Worm (Caenorhabditis elegans) whole organism, late embryonic: ENCODE measurements around the gene F11G11.13.
A peak's percentile ranks its signal among the peaks of the same experiment; 100 is the strongest.

ENCODE experiments used
- C08G9.2 ChIP-seq: sonication (generic microtip); optimal IDR thresholded peaks from 2 replicates; lab custom pipeline; 2016; ENCODE audit warnings: mild to moderate bottlenecking, missing genetic modification characterization, moderate library complexity, missing compliant biosample characterization
- F13H6.1 ChIP-seq: sonication (generic microtip); optimal IDR thresholded peaks from 2 replicates; lab custom pipeline; 2016; ENCODE audit warnings: missing genetic modification characterization, missing compliant biosample characterization
- K02D7.2 ChIP-seq: sonication (generic microtip); optimal IDR thresholded peaks from 2 replicates; lab custom pipeline; 2017; ENCODE audit warnings: mild to moderate bottlenecking, missing genetic modification characterization, missing compliant biosample characterization
- K09A11.1 ChIP-seq: sonication (generic microtip); optimal IDR thresholded peaks from 2 replicates; lab custom pipeline; 2017; ENCODE audit warnings: antibody characterized with exemption, mild to moderate bottlenecking, missing genetic modification characterization, missing compliant biosample characterization; ENCODE audit not compliant: insufficient read depth
- T23F11.4 ChIP-seq: fragments of 200-800 bp; sonication (Bioruptor generic); optimal IDR thresholded peaks from 2 replicates; lab custom pipeline; 2018; ENCODE audit warnings: mild to moderate bottlenecking, missing genetic modification characterization, missing compliant biosample characterization
- Y22D7AL.16 ChIP-seq: sonication (generic microtip); optimal IDR thresholded peaks from 2 replicates; lab custom pipeline; 2016; ENCODE audit warnings: missing genetic modification characterization, missing compliant biosample characterization
- ceh-14 ChIP-seq: sonication (generic microtip); optimal IDR thresholded peaks from 2 replicates; lab custom pipeline; 2016; ENCODE audit warnings: missing genotype, missing genetic modification characterization, missing compliant biosample characterization
- ceh-18 ChIP-seq: sonication (generic microtip); optimal IDR thresholded peaks from 2 replicates; lab custom pipeline; 2016; ENCODE audit warnings: missing genetic modification characterization, missing compliant biosample characterization
- ceh-19 ChIP-seq: fragments of 200-800 bp; sonication (Bioruptor generic); optimal IDR thresholded peaks from 2 replicates; lab custom pipeline; 2018; ENCODE audit warnings: mild to moderate bottlenecking, missing genetic modification characterization, missing compliant biosample characterization
- ceh-2 ChIP-seq: sonication (generic microtip); optimal IDR thresholded peaks from 2 replicates; lab custom pipeline; 2016; ENCODE audit warnings: missing genotype, missing genetic modification characterization, missing compliant biosample characterization
- ceh-22 ChIP-seq: sonication (generic microtip); optimal IDR thresholded peaks from 2 replicates; lab custom pipeline; 2017; ENCODE audit warnings: missing biosample characterization, missing genetic modification characterization
- ceh-24 ChIP-seq: sonication (generic microtip); optimal IDR thresholded peaks from 2 replicates; lab custom pipeline; 2016; ENCODE audit warnings: mild to moderate bottlenecking, missing genetic modification characterization, missing compliant biosample characterization
- ceh-30 ChIP-seq: fragments of 150-350 bp; optimal IDR thresholded peaks from 2 replicates; lab custom pipeline; 2014; ENCODE audit warnings: missing biosample characterization, missing genetic modification characterization
- ceh-31 ChIP-seq: sonication (generic microtip); optimal IDR thresholded peaks from 2 replicates; lab custom pipeline; 2016; ENCODE audit warnings: missing genetic modification characterization, missing compliant biosample characterization
- ceh-6 ChIP-seq: fragments of 200-800 bp; sonication (Bioruptor generic); optimal IDR thresholded peaks from 2 replicates; lab custom pipeline; 2018; ENCODE audit warnings: mild to moderate bottlenecking, missing genetic modification characterization, missing compliant biosample characterization
- che-1 ChIP-seq: sonication (generic microtip); optimal IDR thresholded peaks from 2 replicates; lab custom pipeline; 2016; ENCODE audit warnings: mild to moderate bottlenecking, missing genetic modification characterization, missing compliant biosample characterization
- dve-1 ChIP-seq: sonication (generic microtip); optimal IDR thresholded peaks from 2 replicates; lab custom pipeline; 2017; ENCODE audit warnings: antibody characterized with exemption, mild to moderate bottlenecking, missing genetic modification characterization, missing compliant biosample characterization
- elt-2 ChIP-seq: sonication (generic microtip); optimal IDR thresholded peaks from 2 replicates; lab custom pipeline; 2016; ENCODE audit warnings: missing genetic modification reagents, missing genetic modification characterization, missing compliant biosample characterization
- elt-4 ChIP-seq: sonication (generic microtip); optimal IDR thresholded peaks from 2 replicates; lab custom pipeline; 2016; ENCODE audit warnings: missing genetic modification characterization, missing compliant biosample characterization
- ets-4 ChIP-seq: sonication (generic microtip); optimal IDR thresholded peaks from 2 replicates; lab custom pipeline; 2016; ENCODE audit warnings: missing genetic modification characterization, missing compliant biosample characterization
- eyg-1 ChIP-seq: sonication (generic microtip); optimal IDR thresholded peaks from 2 replicates; lab custom pipeline; 2016; ENCODE audit warnings: missing genotype, missing genetic modification characterization, missing compliant biosample characterization
- fkh-10 ChIP-seq: fragments of 150-350 bp; optimal IDR thresholded peaks from 2 replicates; lab custom pipeline; 2014; ENCODE audit warnings: missing biosample characterization, missing genetic modification reagents, missing genetic modification characterization
- gmeb-2 ChIP-seq: sonication (generic microtip); optimal IDR thresholded peaks from 2 replicates; lab custom pipeline; 2016; ENCODE audit warnings: missing genetic modification characterization, inconsistent platforms, missing compliant biosample characterization
- hlh-13 ChIP-seq: fragments of 200-800 bp; sonication (Bioruptor generic); optimal IDR thresholded peaks from 2 replicates; lab custom pipeline; 2018; ENCODE audit warnings: mild to moderate bottlenecking, missing genetic modification characterization, missing compliant biosample characterization
- hlh-15 ChIP-seq: sonication (generic microtip); optimal IDR thresholded peaks from 2 replicates; lab custom pipeline; 2016; ENCODE audit warnings: missing genetic modification characterization, missing compliant biosample characterization
- hlh-30 ChIP-seq: sonication (generic microtip); optimal IDR thresholded peaks from 2 replicates; lab custom pipeline; 2017; ENCODE audit warnings: antibody characterized with exemption, missing genetic modification characterization, missing compliant biosample characterization; ENCODE audit not compliant: insufficient read depth
- hlh-6 ChIP-seq: sonication (generic microtip); optimal IDR thresholded peaks from 2 replicates; lab custom pipeline; 2016; ENCODE audit warnings: missing genotype, missing genetic modification characterization, missing compliant biosample characterization
- hlh-8 ChIP-seq: sonication (generic microtip); optimal IDR thresholded peaks from 2 replicates; lab custom pipeline; 2016; ENCODE audit warnings: missing genotype, missing genetic modification characterization, missing compliant biosample characterization
- lim-6 ChIP-seq: sonication (generic microtip); optimal IDR thresholded peaks from 2 replicates; lab custom pipeline; 2016; ENCODE audit warnings: missing genetic modification characterization, missing compliant biosample characterization
- mec-3 ChIP-seq: sonication (generic microtip); optimal IDR thresholded peaks from 2 replicates; lab custom pipeline; 2016; ENCODE audit warnings: borderline replicate concordance, missing genetic modification characterization, missing compliant biosample characterization
- pag-3 ChIP-seq: sonication (generic microtip); optimal IDR thresholded peaks from 2 replicates; lab custom pipeline; 2016; ENCODE audit warnings: missing compliant biosample characterization, missing genetic modification characterization, borderline replicate concordance
- pax-1 ChIP-seq: fragments of 150-350 bp; optimal IDR thresholded peaks from 2 replicates; lab custom pipeline; 2014; ENCODE audit warnings: missing biosample characterization, missing genetic modification characterization
- pha-2 ChIP-seq: sonication (generic microtip); optimal IDR thresholded peaks from 2 replicates; lab custom pipeline; 2017; ENCODE audit warnings: mild to moderate bottlenecking, missing genetic modification characterization, missing compliant biosample characterization
- pha-4 ChIP-seq: fragments of 150-350 bp; optimal IDR thresholded peaks from 2 replicates; lab custom pipeline; 2018; ENCODE audit warnings: missing biosample characterization, missing genetic modification reagents, missing genetic modification characterization
- pqm-1 ChIP-seq: sonication (generic microtip); optimal IDR thresholded peaks from 2 replicates; lab custom pipeline; 2016; ENCODE audit warnings: missing genetic modification characterization, missing compliant biosample characterization
- ref-2 ChIP-seq: sonication (generic microtip); optimal IDR thresholded peaks from 2 replicates; lab custom pipeline; 2016; ENCODE audit warnings: missing genetic modification characterization, missing compliant biosample characterization
- rnt-1 ChIP-seq: sonication (generic microtip); optimal IDR thresholded peaks from 2 replicates; lab custom pipeline; 2016; ENCODE audit warnings: missing genetic modification characterization, missing compliant biosample characterization
- sox-2 ChIP-seq: fragments of 200-800 bp; sonication (Bioruptor generic); IDR thresholded peaks from 2 replicates; pipeline ENCODE4 v1.3.6; 2022; ENCODE audit warnings: missing genetic modification reagents, missing genetic modification characterization, missing compliant biosample characterization
- sox-4 ChIP-seq: sonication (generic microtip); optimal IDR thresholded peaks from 2 replicates; lab custom pipeline; 2017; ENCODE audit warnings: mild to moderate bottlenecking, missing genetic modification characterization, inconsistent platforms, missing compliant biosample characterization
- syd-9 ChIP-seq: sonication (generic microtip); optimal IDR thresholded peaks from 2 replicates; lab custom pipeline; 2016; ENCODE audit warnings: mild to moderate bottlenecking, missing genetic modification characterization, moderate library complexity, missing compliant biosample characterization
- tbx-2 ChIP-seq: sonication (generic microtip); optimal IDR thresholded peaks from 2 replicates; lab custom pipeline; 2016; ENCODE audit warnings: missing genetic modification characterization, missing compliant biosample characterization
- tbx-7 ChIP-seq: sonication (generic microtip); optimal IDR thresholded peaks from 2 replicates; lab custom pipeline; 2016; ENCODE audit warnings: missing genotype, missing genetic modification characterization, missing compliant biosample characterization
- unc-3 ChIP-seq, 2 experiments: fragments of 200-800 bp in 1 of 2; sonication (Bioruptor generic) in 1 of 2; sonication (generic microtip) in 1 of 2; conservative IDR thresholded peaks in 1 of 2; optimal IDR thresholded peaks in 1 of 2; 2 replicates each; pipeline versions ENCODE4 v1.3.6 to Lab custom; 2016 to 2022; ENCODE audit warnings: missing compliant biosample characterization in 2 of 2, missing genetic modification characterization in 2 of 2, missing genetic modification reagents in 1 of 2
- unc-86 ChIP-seq: sonication (generic microtip); optimal IDR thresholded peaks from 2 replicates; lab custom pipeline; 2016; ENCODE audit warnings: missing genetic modification characterization, missing compliant biosample characterization
- ztf-16 ChIP-seq: sonication (generic microtip); optimal IDR thresholded peaks from 2 replicates; lab custom pipeline; 2017; ENCODE audit warnings: missing genetic modification characterization, missing compliant biosample characterization

The F11G11.13 gene

DNA sequence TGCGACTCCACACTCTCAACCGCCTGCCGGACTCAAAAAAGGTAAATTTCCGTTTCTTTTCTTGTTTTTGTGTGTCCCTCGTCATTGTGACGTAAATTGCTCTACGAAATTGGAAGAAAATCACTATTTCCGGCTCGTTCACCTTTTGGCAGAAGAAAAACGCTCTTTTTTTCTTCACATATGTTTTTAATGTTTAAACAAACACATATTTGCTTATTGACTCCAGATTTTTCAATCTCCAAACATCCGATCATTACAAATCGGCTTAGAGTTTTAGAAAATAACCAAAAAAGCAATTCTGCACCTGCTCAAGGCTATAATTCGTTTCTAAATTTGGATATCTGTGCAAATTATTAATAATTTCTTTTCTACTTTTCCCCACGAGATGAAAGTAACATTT lies 29.9 kb upstream of the F11G11.13 start:
- no peak for TF ChIP-seq ztf-16 (tag; lab: Kevin White, UChicago)
- TF ChIP-seq hlh-15 (tag; lab: Kevin White, UChicago): no peak
- no peak for TF ChIP-seq ceh-14 (tag; lab: Kevin White, UChicago)
- no peak for TF ChIP-seq pqm-1 (tag; lab: Kevin White, UChicago)

- TF ChIP-seq ceh-19 (no peak), sox-2 (GFP tag; lab: Robert Waterston, UW) (no peak), fkh-10 (GFP tag; lab: Kevin White, UChicago) (no peak), T23F11.4 (GFP tag; lab: Kevin White, UChicago) (no peak), pha-2 (no peak), gmeb-2 (tag; lab: Kevin White, UChicago) (no peak), tbx-2 (tag; lab: Kevin White, UChicago) (no peak), C08G9.2 (tag; lab: Kevin White, UChicago) (no peak), pax-1 (tag; lab: Kevin White, UChicago) (no peak), unc-86 (no peak), mec-3 (tag; lab: Kevin White, UChicago) (no peak), dve-1 (no peak), che-1 (tag; lab: Kevin White, UChicago) (no peak), sox-4 (tag; lab: Kevin White, UChicago) (no peak), ceh-22 (tag; lab: Kevin White, UChicago) (no peak), hlh-6 (tag; lab: Kevin White, UChicago) (no peak), K02D7.2 (tag; lab: Kevin White, UChicago) (no peak), ceh-24 (tag; lab: Kevin White, UChicago) (no peak)
Measured at ce11 chrII:4905331-4905730, 29.4 kb upstream of the F11G11.13 start.

ce11 chrII:4904778-4905177 lies 28.8 kb upstream of the F11G11.13 start, which contains the start of gene btbd-10:
TSS of gene btbd-10 (plus strand) at chrII:4905008.
- no peak for TF ChIP-seq gmeb-2 (tag; lab: Kevin White, UChicago)
- TF ChIP-seq ceh-2 (tag; lab: Kevin White, UChicago): no peak
- no peak for TF ChIP-seq tbx-7 (tag; lab: Kevin White, UChicago)
- no peak for TF ChIP-seq pha-4 (tag; lab: Kevin White, UChicago)
- no peak for TF ChIP-seq hlh-8 (tag; lab: Kevin White, UChicago)
- no peak for TF ChIP-seq ets-4 (tag; lab: Kevin White, UChicago)
- no peak for TF ChIP-seq K09A11.1 (tag; lab: Kevin White, UChicago)
- TF ChIP-seq ceh-19: no peak
- no peak for TF ChIP-seq dve-1
- TF ChIP-seq T23F11.4 (GFP tag; lab: Kevin White, UChicago): no peak
- no peak for TF ChIP-seq unc-3 (GFP tag; conservative IDR thresholded peaks at IDR 0.05; lab: Robert Waterston, UW)
- TF ChIP-seq unc-3 (tag; optimal IDR thresholded peaks at IDR 0.05; lab: Kevin White, UChicago): no peak
- TF ChIP-seq eyg-1: no peak
- TF ChIP-seq lim-6 (tag; lab: Kevin White, UChicago): no peak
- no peak for TF ChIP-seq unc-86
- no peak for TF ChIP-seq pag-3 (tag; lab: Kevin White, UChicago)
- TF ChIP-seq elt-2: no peak

DNA sequence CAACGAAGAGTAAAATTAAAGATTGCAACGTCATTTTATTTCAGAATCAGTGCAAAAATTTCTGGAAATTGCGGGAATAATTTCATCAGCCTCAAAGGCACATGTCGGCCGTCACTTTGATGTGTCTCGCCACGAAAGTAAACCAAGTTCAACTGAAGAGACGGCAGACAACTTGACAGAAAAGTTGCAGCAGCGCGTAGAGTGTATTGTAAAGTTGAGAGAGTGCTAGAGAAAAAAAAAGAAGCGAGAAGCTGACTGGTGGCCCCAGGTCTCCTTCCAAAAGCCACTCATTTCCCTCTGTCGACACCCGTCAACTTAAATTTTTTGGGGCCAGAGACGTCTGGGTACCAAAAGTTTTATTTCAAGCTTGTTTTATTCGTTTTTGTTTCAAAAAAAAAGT lies 28.3 kb upstream of the F11G11.13 start:
- TF ChIP-seq ref-2 (no peak), tbx-2 (tag; lab: Kevin White, UChicago) (peak; percentile 34), hlh-13 (no peak), dve-1 (peak; percentile 44), ceh-18 (tag; lab: Kevin White, UChicago) (peak; percentile 47), sox-4 (tag; lab: Kevin White, UChicago) (no peak), ceh-30 (peak; percentile 47), rnt-1 (tag; lab: Kevin White, UChicago) (peak; percentile 70), F13H6.1 (no peak), che-1 (tag; lab: Kevin White, UChicago) (no peak), ceh-22 (tag; lab: Kevin White, UChicago) (no peak), pag-3 (tag; lab: Kevin White, UChicago) (no peak), hlh-30 (peak; percentile 56), elt-2 (peak; percentile 7), ceh-31 (peak; percentile 64), elt-4 (tag; lab: Kevin White, UChicago) (no peak), ets-4 (tag; lab: Kevin White, UChicago) (peak; percentile 1), ceh-6 (GFP tag; lab: Kevin White, UChicago) (no peak), T23F11.4 (GFP tag; lab: Kevin White, UChicago) (no peak), syd-9 (no peak), ceh-14 (tag; lab: Kevin White, UChicago) (no peak), hlh-15 (tag; lab: Kevin White, UChicago) (no peak), Y22D7AL.16 (tag; lab: Kevin White, UChicago) (no peak)
